Worm (Caenorhabditis elegans) whole organism, L2 larva: ENCODE measurements around the gene flor-1.

Source experiments
- ZK546.5 ChIP-seq: sonication (generic microtip); optimal IDR thresholded peaks from 2 replicates; lab custom pipeline; 2017; ENCODE audit warnings: missing biosample characterization, missing genetic modification characterization
- ama-1 ChIP-seq: fragments of 150-350 bp; optimal IDR thresholded peaks from 2 replicates; lab custom pipeline; 2018; ENCODE audit warnings: inconsistent platforms
- ceh-16 ChIP-seq: fragments of 150-350 bp; optimal IDR thresholded peaks from 2 replicates; lab custom pipeline; 2014; ENCODE audit warnings: missing biosample characterization, missing genetic modification characterization
- ceh-82 ChIP-seq: fragments of 150-350 bp; optimal IDR thresholded peaks from 2 replicates; lab custom pipeline; 2014; ENCODE audit warnings: missing biosample characterization, missing genetic modification characterization
- fos-1 ChIP-seq: fragments of 150-350 bp; optimal IDR thresholded peaks from 2 replicates; lab custom pipeline; 2014; ENCODE audit warnings: missing biosample characterization, missing genetic modification characterization
- unc-39 ChIP-seq: fragments of 150-350 bp; optimal IDR thresholded peaks from 2 replicates; lab custom pipeline; 2014; ENCODE audit warnings: missing biosample characterization, missing genetic modification characterization

DNA sequence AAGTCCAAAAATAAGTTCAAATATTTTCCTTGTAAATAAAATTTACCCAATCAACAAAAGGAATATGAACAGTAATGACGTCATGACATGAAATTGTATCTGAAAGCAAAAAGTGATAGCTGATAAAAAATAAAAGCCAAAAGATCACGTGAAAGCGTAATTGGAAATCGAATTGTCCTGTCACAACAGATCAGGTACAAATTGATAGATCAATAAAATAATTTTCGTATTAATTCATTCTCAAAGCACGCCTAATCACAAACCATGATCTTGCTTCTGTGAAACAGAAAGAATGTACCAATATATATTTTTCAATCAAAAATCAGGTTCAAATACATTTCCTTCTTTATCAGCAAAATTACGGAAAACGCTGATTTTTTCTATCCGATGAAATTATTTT lies at the start of gene flor-1:
- TF ChIP-seq fos-1 (tag; lab: Kevin White, UChicago), result no peak
- TF ChIP-seq ama-1 (lab: Kevin White, UChicago), result no peak
- no peak for TF ChIP-seq ZK546.5 (tag; lab: Kevin White, UChicago)
- no peak for TF ChIP-seq ceh-82 (tag; lab: Kevin White, UChicago)
- TF ChIP-seq ceh-16 (tag; lab: Kevin White, UChicago), result no peak
- no peak for TF ChIP-seq unc-39 (tag; lab: Kevin White, UChicago)
